Fruit fly (Drosophila melanogaster) whole organism, adult: ENCODE measurements around the gene Vps16A.

ENCODE experiments used
- CG11617 ChIP-seq: fragments of 200-800 bp; sonication (Bioruptor generic); optimal IDR thresholded peaks from 2 replicates; lab custom pipeline; 2017; ENCODE audit warnings: mild to moderate bottlenecking, missing biosample characterization, missing genetic modification reagents, missing genetic modification characterization
- Clk ChIP-seq: fragments of 200-800 bp; sonication (Bioruptor generic); optimal IDR thresholded peaks from 2 replicates; lab custom pipeline; 2017; ENCODE audit warnings: missing biosample characterization, missing genetic modification characterization
- bab1 ChIP-seq: fragments of 200-800 bp; sonication (Bioruptor generic); optimal IDR thresholded peaks from 3 replicates; lab custom pipeline; 2019; ENCODE audit warnings: missing biosample characterization, mild to moderate bottlenecking, missing genetic modification characterization, moderate library complexity
- ovo ChIP-seq: fragments of 200-800 bp; sonication (Bioruptor generic); optimal IDR thresholded peaks from 2 replicates; lab custom pipeline; 2016; ENCODE audit warnings: missing biosample characterization, missing genetic modification characterization

dm6 chr3R:9257616-9258015 is 9.2 kb upstream of the Vps16A start, which contains the start of gene CG16736:
- no peak for TF ChIP-seq ovo (GFP tag; lab: Kevin White, UChicago)
- no peak for TF ChIP-seq Clk (GFP tag; lab: Kevin White, UChicago)
- TF ChIP-seq CG11617 = no peak
- TF ChIP-seq bab1 (GFP tag; lab: Kevin White, UChicago) = no peak
